Fruit fly (Drosophila melanogaster) whole organism, embryonic: Measurements from ENCODE around the gene CG14205.

Experiments
- Aef1 ChIP-seq: fragments of 200-800 bp; sonication (Bioruptor generic); IDR thresholded peaks from 3 replicates; pipeline ENCODE4 v1.3.6; 2022; ENCODE audit warnings: missing biosample characterization, missing genetic modification characterization
- Antp ChIP-seq: fragments of 200-800 bp; sonication (Bioruptor generic); optimal IDR thresholded peaks from 3 replicates; lab custom pipeline; 2016; ENCODE audit warnings: missing biosample characterization, missing genetic modification characterization
- Atf-2 ChIP-seq: fragments of 200-800 bp; sonication (Bioruptor generic); optimal IDR thresholded peaks from 2 replicates; lab custom pipeline; 2016; ENCODE audit warnings: missing biosample characterization, missing genetic modification characterization
- B-H1 ChIP-seq: fragments of 200-800 bp; sonication (Bioruptor generic); IDR thresholded peaks from 3 replicates; pipeline ENCODE4 v1.3.6; 2022; ENCODE audit warnings: missing biosample characterization, missing genetic modification characterization
- CG11085 ChIP-seq: fragments of 200-800 bp; sonication (Bioruptor generic); IDR thresholded peaks from 2 replicates; pipeline ENCODE4 v1.3.6; 2022; ENCODE audit warnings: missing biosample characterization, missing genetic modification characterization
- CG12659 ChIP-seq: fragments of 200-800 bp; sonication (Bioruptor generic); optimal IDR thresholded peaks from 3 replicates; lab custom pipeline; 2017; ENCODE audit warnings: mild to moderate bottlenecking, missing biosample characterization, missing genetic modification reagents, missing genetic modification characterization
- CG13287 ChIP-seq: fragments of 200-800 bp; sonication (Bioruptor generic); IDR thresholded peaks from 2 replicates; pipeline ENCODE4 v1.3.6; 2022; ENCODE audit warnings: missing biosample characterization, missing genetic modification characterization; ENCODE audit not compliant: partially characterized antibody
- CG13624 ChIP-seq: fragments of 200-800 bp; sonication (Bioruptor generic); optimal IDR thresholded peaks from 2 replicates; lab custom pipeline; 2016; ENCODE audit warnings: missing biosample characterization, missing genetic modification characterization
- CG14667 ChIP-seq: fragments of 200-800 bp; sonication (Bioruptor generic); IDR thresholded peaks from 2 replicates; pipeline ENCODE4 v1.3.6; 2022; ENCODE audit warnings: missing biosample characterization, missing genetic modification characterization
- CG15073 ChIP-seq: fragments of 200-800 bp; sonication (Bioruptor generic); optimal IDR thresholded peaks from 2 replicates; lab custom pipeline; 2016; ENCODE audit warnings: missing biosample characterization, missing genetic modification characterization
- CG16863 ChIP-seq: fragments of 200-800 bp; sonication (Bioruptor generic); optimal IDR thresholded peaks from 3 replicates; lab custom pipeline; 2016; ENCODE audit warnings: missing biosample characterization, missing genetic modification characterization
- CG2116 ChIP-seq: fragments of 200-800 bp; sonication (Bioruptor generic); optimal IDR thresholded peaks from 3 replicates; lab custom pipeline; 2018; ENCODE audit warnings: missing biosample characterization, mild to moderate bottlenecking, missing genetic modification characterization
- CG2875 ChIP-seq: fragments of 200-800 bp; sonication (Bioruptor generic); optimal IDR thresholded peaks from 2 replicates; lab custom pipeline; 2017; ENCODE audit warnings: missing biosample characterization, mild to moderate bottlenecking, missing genetic modification characterization, missing genetic modification reagents
- CG2889 ChIP-seq: fragments of 200-800 bp; sonication (Bioruptor generic); IDR thresholded peaks from 3 replicates; pipeline ENCODE4 v1.3.6; 2022; ENCODE audit warnings: missing biosample characterization, missing genetic modification characterization
- CG31441 ChIP-seq: fragments of 200-800 bp; sonication (Bioruptor generic); IDR thresholded peaks from 2 replicates; pipeline ENCODE4 v1.3.6; 2022; ENCODE audit warnings: missing biosample characterization, missing genetic modification characterization
- CG3407 ChIP-seq: fragments of 200-800 bp; sonication (Bioruptor generic); optimal IDR thresholded peaks from 2 replicates; lab custom pipeline; 2018; ENCODE audit warnings: missing biosample characterization, mild to moderate bottlenecking, missing genetic modification characterization
- CG4730 ChIP-seq: fragments of 200-800 bp; sonication (Bioruptor generic); IDR thresholded peaks from 2 replicates; pipeline ENCODE4 v1.3.6; 2022; ENCODE audit warnings: missing biosample characterization, missing genetic modification characterization
- CG5245 ChIP-seq: fragments of 200-800 bp; sonication (Bioruptor generic); optimal IDR thresholded peaks from 3 replicates; lab custom pipeline; 2016; ENCODE audit warnings: missing biosample characterization, missing genetic modification characterization
- CG7987 ChIP-seq: fragments of 200-800 bp; sonication (Bioruptor generic); optimal IDR thresholded peaks from 2 replicates; lab custom pipeline; 2018; ENCODE audit warnings: missing biosample characterization, mild to moderate bottlenecking, missing genetic modification characterization, moderate library complexity
- Dref ChIP-seq: fragments of 200-800 bp; sonication (Bioruptor generic); IDR thresholded peaks from 2 replicates; pipeline ENCODE4 v1.3.6; 2022; ENCODE audit warnings: missing biosample characterization, missing genetic modification characterization
- E2f2 ChIP-seq: fragments of 200-800 bp; sonication (Bioruptor generic); IDR thresholded peaks from 2 replicates; pipeline ENCODE4 v1.3.6; 2022; ENCODE audit warnings: missing biosample characterization, missing genetic modification characterization
- Hey ChIP-seq: fragments of 200-800 bp; sonication (Bioruptor generic); optimal IDR thresholded peaks from 3 replicates; lab custom pipeline; 2018; ENCODE audit warnings: missing biosample characterization, mild to moderate bottlenecking, missing genetic modification characterization
- HmgZ ChIP-seq: fragments of 200-800 bp; sonication (Bioruptor generic); optimal IDR thresholded peaks from 2 replicates; lab custom pipeline; 2018; ENCODE audit warnings: missing biosample characterization, mild to moderate bottlenecking, missing genetic modification characterization
- Hr39 ChIP-seq: fragments of >200 bp; optimal IDR thresholded peaks from 2 replicates; lab custom pipeline; 2017
- Hsf ChIP-seq: fragments of 200-800 bp; sonication (Bioruptor generic); optimal IDR thresholded peaks from 3 replicates; lab custom pipeline; 2016; ENCODE audit warnings: missing biosample characterization, missing genetic modification characterization
- MESR4 ChIP-seq: fragments of 200-800 bp; sonication (Bioruptor generic); optimal IDR thresholded peaks from 2 replicates; lab custom pipeline; 2018; ENCODE audit warnings: missing biosample characterization, mild to moderate bottlenecking, missing genetic modification characterization, moderate library complexity
- NFAT ChIP-seq: fragments of 200-800 bp; sonication (Bioruptor generic); IDR thresholded peaks from 2 replicates; pipeline ENCODE4 v1.3.6; 2022; ENCODE audit warnings: missing biosample characterization, missing genetic modification characterization
- Neu2 ChIP-seq: fragments of 200-800 bp; sonication (Bioruptor generic); optimal IDR thresholded peaks from 3 replicates; lab custom pipeline; 2016; ENCODE audit warnings: missing biosample characterization, missing genetic modification characterization, borderline replicate concordance
- Oaz ChIP-seq: fragments of 200-800 bp; sonication (Bioruptor generic); IDR thresholded peaks from 2 replicates; pipeline ENCODE4 v1.3.6; 2022; ENCODE audit warnings: missing biosample characterization, missing genetic modification characterization
- Optix ChIP-seq: fragments of 200-800 bp; sonication (Bioruptor generic); IDR thresholded peaks from 3 replicates; pipeline ENCODE4 v1.3.6; 2022; ENCODE audit warnings: missing biosample characterization, missing genetic modification characterization
- Pdp1 ChIP-seq, 2 experiments: fragments of 200-800 bp; sonication (Bioruptor generic); optimal IDR thresholded peaks; 3 replicates each; lab custom pipeline; 2016; ENCODE audit warnings: missing biosample characterization in 2 of 2, missing genetic modification characterization in 2 of 2, mild to moderate bottlenecking in 1 of 2, moderate library complexity in 1 of 2
- Rfx ChIP-seq: fragments of 200-800 bp; sonication (Bioruptor generic); IDR thresholded peaks from 2 replicates; pipeline ENCODE4 v1.3.6; 2022; ENCODE audit warnings: missing biosample characterization, missing genetic modification characterization
- Stat92E ChIP-seq, 3 experiments: fragments of >200 bp in 2 of 3; fragments of 200-800 bp in 1 of 3; sonication (Bioruptor generic) in 1 of 3; optimal IDR thresholded peaks; 2 replicates each; lab custom pipeline; 2017 to 2019; ENCODE audit warnings: missing biosample characterization in 3 of 3, missing genetic modification characterization in 3 of 3, mild to moderate bottlenecking in 1 of 3, moderate library complexity in 1 of 3
- Vsx1 ChIP-seq: fragments of 200-800 bp; sonication (Bioruptor generic); optimal IDR thresholded peaks from 2 replicates; lab custom pipeline; 2017; ENCODE audit warnings: missing biosample characterization, mild to moderate bottlenecking, missing genetic modification characterization, missing genetic modification reagents
- cg ChIP-seq: fragments of 200-800 bp; sonication (Bioruptor generic); optimal IDR thresholded peaks from 3 replicates; lab custom pipeline; 2019; ENCODE audit warnings: missing biosample characterization, mild to moderate bottlenecking, missing genetic modification characterization, moderate library complexity
- corto ChIP-seq: fragments of 200-800 bp; sonication (Bioruptor generic); optimal IDR thresholded peaks from 2 replicates; lab custom pipeline; 2016; ENCODE audit warnings: missing biosample characterization, mild to moderate bottlenecking, missing genetic modification characterization, moderate library complexity
- en ChIP-seq: fragments of 200-800 bp; sonication (Bioruptor generic); optimal IDR thresholded peaks from 2 replicates; lab custom pipeline; 2016; ENCODE audit warnings: missing biosample characterization, missing genetic modification characterization
- exex ChIP-seq: fragments of 200-800 bp; sonication (Bioruptor generic); optimal IDR thresholded peaks from 4 replicates; lab custom pipeline; 2018; ENCODE audit warnings: missing biosample characterization, mild to moderate bottlenecking, missing genetic modification characterization, moderate library complexity
- fd96Cb ChIP-seq: fragments of 200-800 bp; sonication (Bioruptor generic); optimal IDR thresholded peaks from 2 replicates; lab custom pipeline; 2018; ENCODE audit warnings: missing biosample characterization, mild to moderate bottlenecking, missing genetic modification characterization, moderate library complexity
- h ChIP-seq: fragments of >200 bp; optimal IDR thresholded peaks from 2 replicates; lab custom pipeline; 2017
- ham ChIP-seq: fragments of 200-800 bp; sonication (Bioruptor generic); IDR thresholded peaks from 2 replicates; pipeline ENCODE4 v1.3.6; 2022; ENCODE audit warnings: missing biosample characterization, missing genetic modification characterization
- oc ChIP-seq: fragments of 200-800 bp; sonication (Bioruptor generic); optimal IDR thresholded peaks from 2 replicates; lab custom pipeline; 2018; ENCODE audit warnings: missing biosample characterization, mild to moderate bottlenecking, missing genetic modification characterization, moderate library complexity
- pan ChIP-seq, 4 experiments: fragments of >200 bp in 3 of 4; fragments of 200-800 bp in 1 of 4; sonication (Bioruptor generic) in 1 of 4; optimal IDR thresholded peaks in 3 of 4; IDR thresholded peaks in 1 of 4; 2 replicates each; pipeline versions ENCODE4 v1.3.6 to Lab custom; 2017 to 2022; ENCODE audit warnings: missing biosample characterization in 2 of 4, missing genetic modification characterization in 2 of 4, mixed read lengths in 1 of 4
- pb ChIP-seq: fragments of 200-800 bp; sonication (Bioruptor generic); optimal IDR thresholded peaks from 3 replicates; lab custom pipeline; 2016; ENCODE audit warnings: missing biosample characterization, missing genetic modification characterization
- pfk ChIP-seq: fragments of 200-800 bp; sonication (Bioruptor generic); optimal IDR thresholded peaks from 2 replicates; lab custom pipeline; 2018; ENCODE audit warnings: missing biosample characterization, mild to moderate bottlenecking, missing genetic modification characterization, moderate library complexity
- psq ChIP-seq: fragments of 200-800 bp; sonication (Bioruptor generic); optimal IDR thresholded peaks from 2 replicates; lab custom pipeline; 2017; ENCODE audit warnings: missing biosample characterization, missing genetic modification characterization
- ro ChIP-seq: fragments of 200-800 bp; sonication (Bioruptor generic); IDR thresholded peaks from 2 replicates; pipeline ENCODE4 v1.3.6; 2022; ENCODE audit warnings: missing biosample characterization, missing genetic modification characterization
- sens ChIP-seq: fragments of 200-800 bp; sonication (Bioruptor generic); peaks from one replicate; lab custom pipeline; 2016; ENCODE audit warnings: missing biosample characterization, missing genetic modification characterization
- twi ChIP-seq: fragments of 200-800 bp; optimal IDR thresholded peaks from 2 replicates; lab custom pipeline; 2019; ENCODE audit warnings: missing biosample characterization, mild to moderate bottlenecking, missing genetic modification characterization, moderate library complexity
- unpg ChIP-seq: fragments of 200-800 bp; sonication (Bioruptor generic); optimal IDR thresholded peaks from 3 replicates; lab custom pipeline; 2018; ENCODE audit warnings: missing biosample characterization, mild to moderate bottlenecking, missing genetic modification characterization, moderate library complexity
- vnd ChIP-seq: fragments of 200-800 bp; sonication (Bioruptor generic); IDR thresholded peaks from 3 replicates; pipeline ENCODE4 v1.3.6; 2022; ENCODE audit warnings: missing biosample characterization, missing genetic modification characterization; ENCODE audit not compliant: partially characterized antibody
- vvl ChIP-seq: fragments of 200-800 bp; sonication (Bioruptor generic); IDR thresholded peaks from 2 replicates; pipeline ENCODE4 v1.3.6; 2022; ENCODE audit warnings: missing biosample characterization, missing genetic modification characterization

Gene CG14205

DNA sequence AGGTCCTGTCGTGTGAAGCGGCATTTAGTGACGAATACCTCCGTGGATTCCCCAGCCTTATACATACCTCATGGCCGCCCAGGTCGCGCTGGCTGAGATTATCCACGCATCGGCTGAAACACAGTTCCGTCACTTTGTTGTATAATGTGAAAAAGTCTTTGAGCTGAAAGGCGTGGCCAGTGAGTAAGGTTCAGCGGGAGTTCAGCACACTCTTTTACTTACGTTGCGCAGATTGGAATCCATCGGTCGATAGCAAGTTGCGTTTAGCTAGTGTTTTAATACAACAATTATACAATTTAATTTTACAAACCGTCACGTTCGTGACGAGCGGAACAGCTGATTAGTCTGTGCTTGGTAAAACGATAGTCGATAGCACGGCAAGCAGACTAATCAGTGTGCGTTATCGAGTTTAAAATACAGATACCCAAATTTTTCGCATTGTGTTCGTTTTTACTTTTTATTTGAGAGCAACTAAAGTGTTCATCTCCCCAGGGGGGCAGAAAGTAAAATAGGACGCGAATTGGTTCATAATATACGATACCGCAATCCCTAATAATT is 25.9 kb downstream of the CG14205 start, which contains the start of the genes Pstk and Tim9b (continued):
- TF ChIP-seq Oaz (no peak), CG2875 (GFP tag; lab: Kevin White, UChicago) (no peak), Pdp1 (GFP tag; optimal IDR thresholded peaks at IDR 0.05; lab: Kevin White, UChicago) (peak in 1 of 2 experiments; percentile 93), Stat92E (GFP tag; optimal IDR thresholded peaks at IDR 0.05; lab: Kevin White, UChicago) (no peak), CG31441 (GFP tag; lab: Robert Waterston, UW) (no peak), twi (tag; lab: Kevin White, UChicago) (no peak), CG5245 (GFP tag; lab: Kevin White, UChicago) (no peak), Hey (tag; lab: Kevin White, UChicago) (no peak), corto (GFP tag; lab: Kevin White, UChicago) (no peak), MESR4 (GFP tag; lab: Kevin White, UChicago) (peak; percentile 46), fd96Cb (tag; lab: Kevin White, UChicago) (no peak), Atf-2 (GFP tag; lab: Kevin White, UChicago) (no peak), CG16863 (GFP tag; lab: Kevin White, UChicago) (no peak), CG13287 (GFP tag; lab: Robert Waterston, UW) (peak; percentile 67), CG14667 (GFP tag; lab: Robert Waterston, UW) (no peak), B-H1 (no peak), vvl (GFP tag; lab: Robert Waterston, UW) (no peak), Dref (GFP tag; lab: Robert Waterston, UW) (peak; percentile 71), Optix (no peak), sens (GFP tag; lab: Kevin White, UChicago) (no peak), vnd (no peak), CG12659 (GFP tag; lab: Kevin White, UChicago) (no peak), CG15073 (GFP tag; lab: Kevin White, UChicago) (no peak), Hr39 (lab: Kevin White, UChicago) (no peak), pb (GFP tag; lab: Kevin White, UChicago) (no peak), Vsx1 (GFP tag; lab: Kevin White, UChicago) (no peak), unpg (GFP tag; lab: Kevin White, UChicago) (no peak), Hsf (GFP tag; lab: Kevin White, UChicago) (no peak), Neu2 (GFP tag; lab: Kevin White, UChicago) (no peak), ro (GFP tag; lab: Robert Waterston, UW) (no peak), CG2889 (GFP tag; lab: Robert Waterston, UW) (no peak), CG11085 (GFP tag; lab: Robert Waterston, UW) (no peak), CG3407 (GFP tag; lab: Kevin White, UChicago) (no peak), NFAT (GFP tag; lab: Robert Waterston, UW) (no peak), Rfx (GFP tag; lab: Robert Waterston, UW) (no peak), CG4730 (no peak), psq (no peak), oc (tag; lab: Kevin White, UChicago) (no peak), en (GFP tag; lab: Kevin White, UChicago) (no peak), Antp (GFP tag; lab: Kevin White, UChicago) (no peak), exex (tag; lab: Kevin White, UChicago) (no peak), h (lab: Kevin White, UChicago) (no peak), cg (GFP tag; lab: Kevin White, UChicago) (no peak), pan (optimal IDR thresholded peaks at IDR 0.05; lab: Kevin White, UChicago) (no peak), pan (GFP tag; optimal IDR thresholded peaks at IDR 0.05 in 1 of 2, IDR thresholded peaks at IDR 0.05 in 1 of 2) (no peak), CG2116 (GFP tag; lab: Kevin White, UChicago) (peak; percentile 89), pfk (GFP tag; lab: Kevin White, UChicago) (peak; percentile 28), ham (no peak), Aef1 (GFP tag; lab: Robert Waterston, UW) (no peak), CG13624 (no peak), E2f2 (GFP tag; lab: Robert Waterston, UW) (peak; percentile 84), HmgZ (no peak), CG7987 (GFP tag; lab: Kevin White, UChicago) (no peak)
